Worm (Caenorhabditis elegans) whole organism, late embryonic: ENCODE measurements around the gene F52G3.7.

ENCODE experiments used
- C38D4.7 ChIP-seq: fragments of 200-800 bp; sonication (Bioruptor generic); optimal IDR thresholded peaks from 2 replicates; lab custom pipeline; 2018; ENCODE audit warnings: mild to moderate bottlenecking, missing genetic modification characterization, moderate library complexity, missing compliant biosample characterization
- F13H6.1 ChIP-seq: sonication (generic microtip); optimal IDR thresholded peaks from 2 replicates; lab custom pipeline; 2016; ENCODE audit warnings: missing genetic modification characterization, missing compliant biosample characterization
- K09A11.1 ChIP-seq: sonication (generic microtip); optimal IDR thresholded peaks from 2 replicates; lab custom pipeline; 2017; ENCODE audit warnings: antibody characterized with exemption, mild to moderate bottlenecking, missing genetic modification characterization, missing compliant biosample characterization; ENCODE audit not compliant: insufficient read depth
- ceh-22 ChIP-seq: sonication (generic microtip); optimal IDR thresholded peaks from 2 replicates; lab custom pipeline; 2017; ENCODE audit warnings: missing biosample characterization, missing genetic modification characterization
- ceh-30 ChIP-seq: fragments of 150-350 bp; optimal IDR thresholded peaks from 2 replicates; lab custom pipeline; 2014; ENCODE audit warnings: missing biosample characterization, missing genetic modification characterization
- ceh-31 ChIP-seq: sonication (generic microtip); optimal IDR thresholded peaks from 2 replicates; lab custom pipeline; 2016; ENCODE audit warnings: missing genetic modification characterization, missing compliant biosample characterization
- elt-2 ChIP-seq: sonication (generic microtip); optimal IDR thresholded peaks from 2 replicates; lab custom pipeline; 2016; ENCODE audit warnings: missing genetic modification reagents, missing genetic modification characterization, missing compliant biosample characterization
- ets-4 ChIP-seq: sonication (generic microtip); optimal IDR thresholded peaks from 2 replicates; lab custom pipeline; 2016; ENCODE audit warnings: missing genetic modification characterization, missing compliant biosample characterization
- fax-1 ChIP-seq: sonication (generic microtip); optimal IDR thresholded peaks from 2 replicates; lab custom pipeline; 2016; ENCODE audit warnings: missing genotype, missing genetic modification characterization, missing compliant biosample characterization
- fkh-10 ChIP-seq: fragments of 150-350 bp; optimal IDR thresholded peaks from 2 replicates; lab custom pipeline; 2014; ENCODE audit warnings: missing biosample characterization, missing genetic modification reagents, missing genetic modification characterization
- hlh-6 ChIP-seq: sonication (generic microtip); optimal IDR thresholded peaks from 2 replicates; lab custom pipeline; 2016; ENCODE audit warnings: missing genotype, missing genetic modification characterization, missing compliant biosample characterization
- hlh-8 ChIP-seq: sonication (generic microtip); optimal IDR thresholded peaks from 2 replicates; lab custom pipeline; 2016; ENCODE audit warnings: missing genotype, missing genetic modification characterization, missing compliant biosample characterization
- madf-2 ChIP-seq: sonication (generic microtip); optimal IDR thresholded peaks from 2 replicates; lab custom pipeline; 2017; ENCODE audit warnings: missing genetic modification characterization, missing compliant biosample characterization
- mec-3 ChIP-seq: sonication (generic microtip); optimal IDR thresholded peaks from 2 replicates; lab custom pipeline; 2016; ENCODE audit warnings: borderline replicate concordance, missing genetic modification characterization, missing compliant biosample characterization
- npax-4 ChIP-seq: sonication (generic microtip); optimal IDR thresholded peaks from 2 replicates; lab custom pipeline; 2016; ENCODE audit warnings: missing genetic modification characterization, missing compliant biosample characterization
- pag-3 ChIP-seq: sonication (generic microtip); optimal IDR thresholded peaks from 2 replicates; lab custom pipeline; 2016; ENCODE audit warnings: missing compliant biosample characterization, missing genetic modification characterization, borderline replicate concordance
- pat-9 ChIP-seq: fragments of 200-800 bp; sonication (Bioruptor generic); optimal IDR thresholded peaks from 2 replicates; lab custom pipeline; 2018; ENCODE audit warnings: mild to moderate bottlenecking, missing genetic modification characterization, moderate library complexity, missing compliant biosample characterization
- pax-1 ChIP-seq: fragments of 150-350 bp; optimal IDR thresholded peaks from 2 replicates; lab custom pipeline; 2014; ENCODE audit warnings: missing biosample characterization, missing genetic modification characterization
- pha-4 ChIP-seq: fragments of 150-350 bp; optimal IDR thresholded peaks from 2 replicates; lab custom pipeline; 2018; ENCODE audit warnings: missing biosample characterization, missing genetic modification reagents, missing genetic modification characterization
- rnt-1 ChIP-seq: sonication (generic microtip); optimal IDR thresholded peaks from 2 replicates; lab custom pipeline; 2016; ENCODE audit warnings: missing genetic modification characterization, missing compliant biosample characterization
- syd-9 ChIP-seq: sonication (generic microtip); optimal IDR thresholded peaks from 2 replicates; lab custom pipeline; 2016; ENCODE audit warnings: mild to moderate bottlenecking, missing genetic modification characterization, moderate library complexity, missing compliant biosample characterization
- tbx-7 ChIP-seq: sonication (generic microtip); optimal IDR thresholded peaks from 2 replicates; lab custom pipeline; 2016; ENCODE audit warnings: missing genotype, missing genetic modification characterization, missing compliant biosample characterization
- unc-86 ChIP-seq: sonication (generic microtip); optimal IDR thresholded peaks from 2 replicates; lab custom pipeline; 2016; ENCODE audit warnings: missing genetic modification characterization, missing compliant biosample characterization
- zip-5 ChIP-seq: sonication (generic microtip); optimal IDR thresholded peaks from 2 replicates; lab custom pipeline; 2016; ENCODE audit warnings: missing genetic modification characterization, missing compliant biosample characterization
- ztf-16 ChIP-seq: sonication (generic microtip); optimal IDR thresholded peaks from 2 replicates; lab custom pipeline; 2017; ENCODE audit warnings: missing genetic modification characterization, missing compliant biosample characterization

The F52G3.7 gene

ce11 chrX:17006843-17007242, 43.1 kb downstream of the F52G3.7 start:
- TF ChIP-seq F13H6.1 (tag; lab: Kevin White, UChicago) (no peak), ceh-30 (no peak), ceh-31 (tag; lab: Kevin White, UChicago) (no peak), tbx-7 (tag; lab: Kevin White, UChicago) (no peak), ets-4 (no peak), pag-3 (tag; lab: Kevin White, UChicago) (no peak), pat-9 (no peak), fax-1 (no peak), unc-86 (no peak), elt-2 (tag; lab: Kevin White, UChicago) (no peak)

DNA sequence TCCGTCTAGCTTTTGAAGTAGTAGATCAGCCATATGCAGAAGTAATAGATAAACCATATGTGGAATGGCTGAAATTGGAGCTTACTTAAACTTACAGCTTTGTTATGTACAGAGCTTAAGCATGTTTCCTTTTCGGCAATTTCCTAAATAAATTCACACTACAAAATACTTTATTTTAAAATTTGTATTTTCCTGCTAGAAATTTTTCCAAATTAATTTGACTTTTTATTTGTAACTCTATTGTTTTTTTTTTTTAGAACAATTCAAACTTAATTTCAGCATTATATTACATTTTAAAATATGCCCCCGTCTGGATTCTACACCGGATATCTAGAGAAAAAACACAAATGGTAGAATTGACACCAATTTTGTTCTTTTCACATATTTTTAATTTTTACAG, 49.4 kb downstream of the F52G3.7 start, which contains the start of gene F35B3.3:
F35B3.3 (plus strand) TSS at position 301 of the 400 bp plus-strand sequence.
- TF ChIP-seq pat-9 (no peak), ztf-16 (tag; lab: Kevin White, UChicago) (no peak), npax-4 (tag; lab: Kevin White, UChicago) (no peak), K09A11.1 (tag; lab: Kevin White, UChicago) (no peak), ceh-31 (tag; lab: Kevin White, UChicago) (no peak), hlh-8 (tag; lab: Kevin White, UChicago) (no peak), hlh-6 (tag; lab: Kevin White, UChicago) (no peak), zip-5 (no peak), mec-3 (tag; lab: Kevin White, UChicago) (no peak), ceh-22 (tag; lab: Kevin White, UChicago) (no peak), pag-3 (tag; lab: Kevin White, UChicago) (no peak), pax-1 (tag; lab: Kevin White, UChicago) (no peak), rnt-1 (tag; lab: Kevin White, UChicago) (no peak), fkh-10 (GFP tag; lab: Kevin White, UChicago) (no peak), madf-2 (tag; lab: Kevin White, UChicago) (no peak), pha-4 (tag; lab: Kevin White, UChicago) (no peak), C38D4.7 (GFP tag; lab: Kevin White, UChicago) (no peak), syd-9 (no peak)
